Worm (Caenorhabditis elegans): ENCODE measurements around the gene F18E3.10.

F18E3.10 gene

ce11 chrV:7395359-7395758 is 28.9 kb downstream of the F18E3.10 start, which contains the start of gene srx-9:
Gene srx-9, minus strand, starts transcription at chrV:7395459.
- TF ChIP-seq flt-1 (GFP tag; IDR thresholded peaks at IDR 0.05) (no peak), T22C8.4 (GFP tag; IDR thresholded peaks at IDR 0.05) (no peak), klf-2 (GFP tag; conservative IDR thresholded peaks at IDR 0.05) (no peak), tab-1 (GFP tag; IDR thresholded peaks at IDR 0.05) (no peak), ref-1 (GFP tag; conservative IDR thresholded peaks at IDR 0.05) (no peak), ztf-23 (GFP tag; IDR thresholded peaks at IDR 0.05) (no peak), ztf-29 (GFP tag; IDR thresholded peaks at IDR 0.05) (no peak), med-1 (GFP tag; optimal IDR thresholded peaks at IDR 0.05; ENCODE audit: insufficient read depth) (no peak), cog-1 (tag; optimal IDR thresholded peaks at IDR 0.05) (no peak)

- TF ChIP-seq med-1 (GFP tag; optimal IDR thresholded peaks at IDR 0.05; ENCODE audit: insufficient read depth) (no peak), cog-1 (tag; optimal IDR thresholded peaks at IDR 0.05) (no peak), tab-1 (GFP tag; IDR thresholded peaks at IDR 0.05) (no peak), T22C8.4 (GFP tag; IDR thresholded peaks at IDR 0.05) (no peak), ref-1 (GFP tag; conservative IDR thresholded peaks at IDR 0.05) (no peak), flt-1 (GFP tag; IDR thresholded peaks at IDR 0.05) (no peak), ztf-23 (GFP tag; IDR thresholded peaks at IDR 0.05) (no peak), ztf-29 (GFP tag; IDR thresholded peaks at IDR 0.05) (no peak), klf-2 (GFP tag; conservative IDR thresholded peaks at IDR 0.05) (no peak)
Observed at ce11 chrV:7391933-7392332, 32.3 kb downstream of the F18E3.10 start, which contains the start of gene fbxa-105. Gene fbxa-105, minus strand, starts transcription at chrV:7392029.

ce11 chrV:7389771-7390170 is 34.5 kb downstream of the F18E3.10 start, which contains the start of gene C02H6.1:
Gene C02H6.1, minus strand, starts transcription at chrV:7389871.
- TF ChIP-seq cog-1 (tag; optimal IDR thresholded peaks at IDR 0.05) (no peak), T22C8.4 (GFP tag; IDR thresholded peaks at IDR 0.05) (no peak), tab-1 (GFP tag; IDR thresholded peaks at IDR 0.05) (no peak), ztf-23 (GFP tag; IDR thresholded peaks at IDR 0.05) (no peak), ztf-29 (GFP tag; IDR thresholded peaks at IDR 0.05) (no peak), flt-1 (GFP tag; IDR thresholded peaks at IDR 0.05) (no peak), klf-2 (GFP tag; conservative IDR thresholded peaks at IDR 0.05) (no peak), ref-1 (GFP tag; conservative IDR thresholded peaks at IDR 0.05) (no peak), med-1 (GFP tag; optimal IDR thresholded peaks at IDR 0.05; ENCODE audit: insufficient read depth) (no peak)

- TF ChIP-seq flt-1 (GFP tag; IDR thresholded peaks at IDR 0.05) (no peak), ztf-23 (GFP tag; IDR thresholded peaks at IDR 0.05) (no peak), T22C8.4 (GFP tag; IDR thresholded peaks at IDR 0.05) (no peak), med-1 (GFP tag; optimal IDR thresholded peaks at IDR 0.05; ENCODE audit: insufficient read depth) (no peak), ref-1 (GFP tag; conservative IDR thresholded peaks at IDR 0.05) (no peak), klf-2 (GFP tag; conservative IDR thresholded peaks at IDR 0.05) (no peak), ztf-29 (GFP tag; IDR thresholded peaks at IDR 0.05) (no peak), cog-1 (tag; optimal IDR thresholded peaks at IDR 0.05) (no peak), tab-1 (GFP tag; IDR thresholded peaks at IDR 0.05) (no peak)
Observed at ce11 chrV:7387755-7388154, 36.5 kb downstream of the F18E3.10 start, which contains the start of gene C02H6.3. Gene C02H6.3, minus strand, starts transcription at chrV:7387855.

DNA sequence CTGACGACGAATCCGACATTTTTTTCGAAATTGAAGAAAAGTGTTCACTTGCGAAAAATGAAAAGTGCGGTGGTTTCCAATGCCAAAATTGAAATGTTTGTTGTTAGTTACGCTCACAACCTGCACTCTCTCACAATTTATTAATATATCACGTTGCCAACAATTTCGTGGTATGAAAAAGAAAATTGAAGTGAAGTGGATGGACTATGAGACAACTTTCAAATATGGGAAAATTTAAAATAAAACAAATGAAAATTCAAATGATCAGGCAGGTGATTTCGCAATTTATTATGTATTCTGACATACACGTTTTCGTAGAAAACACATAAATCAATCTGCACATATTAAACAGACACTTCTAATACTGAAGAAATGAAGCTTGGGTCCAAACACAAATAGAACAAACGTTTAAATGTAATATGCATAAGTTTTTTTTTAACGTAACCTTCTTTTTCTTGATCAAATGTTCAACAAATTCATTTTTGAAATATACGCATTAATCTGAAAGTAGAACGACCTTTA is 38.1 kb downstream of the F18E3.10 start, which contains the start of gene srp-6:
Gene srp-6, minus strand, starts transcription at position 51 of the 522 bp plus-strand sequence.
- TF ChIP-seq T22C8.4 (GFP tag; IDR thresholded peaks at IDR 0.05) (no peak), ref-1 (GFP tag; conservative IDR thresholded peaks at IDR 0.05) (no peak), klf-2 (GFP tag; conservative IDR thresholded peaks at IDR 0.05) (no peak), ztf-23 (GFP tag; IDR thresholded peaks at IDR 0.05) (no peak), med-1 (GFP tag; optimal IDR thresholded peaks at IDR 0.05; ENCODE audit: insufficient read depth) (no peak), tab-1 (GFP tag; IDR thresholded peaks at IDR 0.05) (no peak), ztf-29 (GFP tag; IDR thresholded peaks at IDR 0.05) (no peak), cog-1 (tag; optimal IDR thresholded peaks at IDR 0.05) (no peak), flt-1 (GFP tag; IDR thresholded peaks at IDR 0.05) (no peak)

ce11 chrV:7381008-7381407 is 43.2 kb downstream of the F18E3.10 start, which contains the start of gene C03G6.17:
Gene C03G6.17, minus strand, starts transcription at chrV:7381108.
- TF ChIP-seq med-1 (GFP tag; optimal IDR thresholded peaks at IDR 0.05; ENCODE audit: insufficient read depth): no peak
- TF ChIP-seq ref-1 (GFP tag; conservative IDR thresholded peaks at IDR 0.05): no peak
- no peak for TF ChIP-seq tab-1 (GFP tag; IDR thresholded peaks at IDR 0.05)
- no peak for TF ChIP-seq T22C8.4 (GFP tag; IDR thresholded peaks at IDR 0.05)
- TF ChIP-seq ztf-23 (GFP tag; IDR thresholded peaks at IDR 0.05): no peak
- no peak for TF ChIP-seq klf-2 (GFP tag; conservative IDR thresholded peaks at IDR 0.05)

DNA sequence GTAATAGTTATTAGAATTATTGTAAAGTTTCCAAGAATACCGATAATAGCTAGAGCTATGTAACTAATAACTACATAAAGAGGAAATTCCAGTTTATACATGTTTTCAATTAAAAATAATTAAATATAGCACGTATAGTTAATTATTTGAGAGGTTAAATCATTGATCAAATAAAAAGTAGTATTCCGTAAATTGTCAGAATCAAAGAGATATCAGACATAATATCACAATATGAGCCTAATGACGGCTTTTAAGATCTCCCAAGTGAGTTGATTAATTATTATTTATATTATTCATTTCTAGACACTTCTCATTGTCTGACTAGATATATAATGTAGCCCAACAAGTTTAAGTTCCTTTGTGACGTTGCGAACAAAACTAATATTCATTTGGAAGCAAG is 44.9 kb downstream of the F18E3.10 start, which contains the start of gene srsx-24:
Gene srsx-24, minus strand, starts transcription at position 101 of the 400 bp plus-strand sequence.
- TF ChIP-seq T22C8.4 (GFP tag; IDR thresholded peaks at IDR 0.05) (no peak), med-1 (GFP tag; optimal IDR thresholded peaks at IDR 0.05; ENCODE audit: insufficient read depth) (no peak), flt-1 (GFP tag; IDR thresholded peaks at IDR 0.05) (no peak), tab-1 (GFP tag; IDR thresholded peaks at IDR 0.05) (no peak), cog-1 (tag; optimal IDR thresholded peaks at IDR 0.05) (no peak), ztf-23 (GFP tag; IDR thresholded peaks at IDR 0.05) (no peak), ztf-29 (GFP tag; IDR thresholded peaks at IDR 0.05) (no peak)

ce11 chrV:7374090-7374489 is 50.1 kb downstream of the F18E3.10 start, which contains the start of gene srx-56:
Gene srx-56, plus strand, starts transcription at chrV:7374390.
- TF ChIP-seq tab-1 (GFP tag; IDR thresholded peaks at IDR 0.05) (no peak), ztf-23 (GFP tag; IDR thresholded peaks at IDR 0.05) (no peak), med-1 (GFP tag; optimal IDR thresholded peaks at IDR 0.05; ENCODE audit: insufficient read depth) (no peak), ref-1 (GFP tag; conservative IDR thresholded peaks at IDR 0.05) (no peak), flt-1 (GFP tag; IDR thresholded peaks at IDR 0.05) (no peak), T22C8.4 (GFP tag; IDR thresholded peaks at IDR 0.05) (no peak), ztf-29 (GFP tag; IDR thresholded peaks at IDR 0.05) (no peak), klf-2 (GFP tag; conservative IDR thresholded peaks at IDR 0.05) (no peak), cog-1 (tag; optimal IDR thresholded peaks at IDR 0.05) (no peak)

Data from whole organism, midembryonic.